Fruit fly (Drosophila melanogaster) whole organism, embryonic: ENCODE data around the gene CG10513.

Source experiments
- CG1832 ChIP-seq: fragments of 200-800 bp; sonication (Bioruptor generic); optimal IDR thresholded peaks from 2 replicates; lab custom pipeline; 2017; ENCODE audit warnings: missing biosample characterization, mild to moderate bottlenecking, missing genetic modification characterization, inconsistent platforms
- Dek ChIP-seq: fragments of 200-800 bp; sonication (Bioruptor generic); optimal IDR thresholded peaks from 3 replicates; lab custom pipeline; 2019; ENCODE audit warnings: missing biosample characterization, mild to moderate bottlenecking, missing genetic modification characterization, moderate library complexity
- Dfd ChIP-seq, 2 experiments: fragments of >200 bp; optimal IDR thresholded peaks; 2 replicates each; lab custom pipeline; 2017; ENCODE audit warnings: missing biosample characterization in 2 of 2, missing genetic modification characterization in 2 of 2
- Fer3 ChIP-seq: fragments of 200-800 bp; sonication (Bioruptor generic); optimal IDR thresholded peaks from 2 replicates; lab custom pipeline; 2018; ENCODE audit warnings: missing biosample characterization, mild to moderate bottlenecking, missing genetic modification characterization, moderate library complexity
- ems ChIP-seq: fragments of 200-800 bp; sonication (Bioruptor generic); optimal IDR thresholded peaks from 3 replicates; lab custom pipeline; 2016; ENCODE audit warnings: missing biosample characterization, missing genetic modification characterization
- lab ChIP-seq: fragments of 200-800 bp; sonication (Bioruptor generic); optimal IDR thresholded peaks from 3 replicates; lab custom pipeline; 2017; ENCODE audit warnings: missing biosample characterization, missing genetic modification characterization, mild to moderate bottlenecking, moderate library complexity, missing genetic modification reagents
- lbe ChIP-seq: fragments of 200-800 bp; sonication (Bioruptor generic); optimal IDR thresholded peaks from 2 replicates; lab custom pipeline; 2016; ENCODE audit warnings: missing biosample characterization, mild to moderate bottlenecking, missing genetic modification characterization
- psq ChIP-seq: fragments of 200-800 bp; sonication (Bioruptor generic); optimal IDR thresholded peaks from 2 replicates; lab custom pipeline; 2017; ENCODE audit warnings: missing biosample characterization, missing genetic modification characterization

DNA sequence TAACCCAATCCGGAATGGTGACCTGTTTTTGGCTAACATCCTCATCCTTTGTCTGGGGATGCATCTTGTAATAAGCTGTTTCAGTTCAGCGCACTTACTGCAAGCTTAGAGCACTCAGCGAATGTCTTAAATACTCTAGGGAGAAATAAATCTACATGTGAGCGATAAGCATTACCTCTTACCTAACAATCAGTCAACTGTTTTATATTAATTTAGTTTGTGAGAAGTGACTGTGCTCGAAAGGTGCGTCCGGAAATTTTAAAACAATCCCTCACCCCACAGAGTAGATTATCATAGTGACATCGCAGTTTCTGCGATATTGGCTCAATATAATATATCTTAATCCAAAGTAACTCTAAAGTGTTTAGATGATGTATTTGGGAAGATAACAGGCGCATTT, 41.0 kb upstream of the CG10513 start, which contains the start of gene CG10553:
- no peak for TF ChIP-seq psq (GFP tag; lab: Kevin White, UChicago)
- no peak for TF ChIP-seq ems (GFP tag; lab: Kevin White, UChicago)
- no peak for TF ChIP-seq Dfd (GFP tag; optimal IDR thresholded peaks at IDR 0.05; lab: Kevin White, UChicago)
- no peak for TF ChIP-seq Fer3 (tag; lab: Kevin White, UChicago)
- no peak for TF ChIP-seq CG1832 (GFP tag; lab: Kevin White, UChicago)
- no peak for TF ChIP-seq Dek (tag; lab: Kevin White, UChicago)
- TF ChIP-seq lab (GFP tag; lab: Kevin White, UChicago), result no peak
- no peak for TF ChIP-seq lbe (GFP tag; lab: Kevin White, UChicago)
